Worm (Caenorhabditis elegans) whole organism, L3 larva: Measurements from ENCODE around the gene srd-58.
A peak's percentile ranks its signal among the peaks of the same experiment; 100 is the strongest.

Experiments used
- aly-2 ChIP-seq: fragments of 150-350 bp; optimal IDR thresholded peaks from 2 replicates; lab custom pipeline; 2014; ENCODE audit warnings: missing biosample characterization, missing genetic modification characterization
- ceh-28 ChIP-seq: fragments of 150-350 bp; optimal IDR thresholded peaks from 2 replicates; lab custom pipeline; 2014; ENCODE audit warnings: missing biosample characterization, missing genetic modification reagents, missing genetic modification characterization
- ceh-82 ChIP-seq: fragments of 150-350 bp; optimal IDR thresholded peaks from 2 replicates; lab custom pipeline; 2014; ENCODE audit warnings: missing biosample characterization, missing genetic modification characterization
- daf-12 ChIP-seq: fragments of 150-350 bp; optimal IDR thresholded peaks from 2 replicates; lab custom pipeline; 2014; ENCODE audit warnings: missing biosample characterization, missing genetic modification reagents, missing genetic modification characterization
- egl-27 ChIP-seq: sonication (generic microtip); optimal IDR thresholded peaks from 4 replicates; lab custom pipeline; 2017; ENCODE audit warnings: missing biosample characterization, missing genetic modification reagents, missing genetic modification characterization
- egl-5 ChIP-seq: fragments of 150-350 bp; optimal IDR thresholded peaks from 2 replicates; lab custom pipeline; 2017; ENCODE audit warnings: missing biosample characterization, missing genetic modification reagents, missing genetic modification characterization, inconsistent platforms
- elt-1 ChIP-seq: fragments of 150-350 bp; optimal IDR thresholded peaks from 2 replicates; lab custom pipeline; 2014; ENCODE audit warnings: missing biosample characterization, missing genetic modification characterization
- elt-2 ChIP-seq: sonication (generic microtip); optimal IDR thresholded peaks from 2 replicates; lab custom pipeline; 2016; ENCODE audit warnings: missing genetic modification reagents, mild to moderate bottlenecking, missing genetic modification characterization, missing compliant biosample characterization
- elt-3 ChIP-seq, 3 experiments: fragments of 150-350 bp in 1 of 3; sonication (generic microtip) in 2 of 3; optimal IDR thresholded peaks; 2 replicates in 2 of 3; 4 replicates in 1 of 3; lab custom pipeline; 2014 to 2017; ENCODE audit warnings: missing biosample characterization in 3 of 3, missing genetic modification characterization in 3 of 3
- eor-1 ChIP-seq, 2 experiments: fragments of 150-350 bp; optimal IDR thresholded peaks; 2 replicates each; lab custom pipeline; 2014 to 2018; ENCODE audit warnings: missing biosample characterization in 2 of 2, missing genetic modification characterization in 2 of 2
- fkh-10 ChIP-seq: sonication (generic microtip); optimal IDR thresholded peaks from 2 replicates; lab custom pipeline; 2017; ENCODE audit warnings: missing biosample characterization, missing genetic modification reagents, missing genetic modification characterization
- fos-1 ChIP-seq: fragments of 150-350 bp; optimal IDR thresholded peaks from 2 replicates; lab custom pipeline; 2014; ENCODE audit warnings: missing biosample characterization, missing genetic modification characterization
- hmg-11 ChIP-seq: sonication (generic microtip); optimal IDR thresholded peaks from 2 replicates; lab custom pipeline; 2016; ENCODE audit warnings: missing genetic modification characterization, missing compliant biosample characterization
- jun-1 ChIP-seq: fragments of 150-350 bp; optimal IDR thresholded peaks from 2 replicates; lab custom pipeline; 2014; ENCODE audit warnings: missing biosample characterization, missing genetic modification reagents, missing genetic modification characterization
- lin-15B ChIP-seq: fragments of 150-350 bp; optimal IDR thresholded peaks from 2 replicates; lab custom pipeline; 2014; ENCODE audit warnings: missing biosample characterization, missing genetic modification characterization
- lin-39 ChIP-seq: fragments of 150-350 bp; optimal IDR thresholded peaks from 2 replicates; lab custom pipeline; 2018; ENCODE audit warnings: missing biosample characterization, missing genetic modification reagents, missing genetic modification characterization
- mdl-1 ChIP-seq: fragments of 150-350 bp; optimal IDR thresholded peaks from 2 replicates; lab custom pipeline; 2014; ENCODE audit warnings: missing biosample characterization, missing genetic modification characterization
- nfya-1 ChIP-seq: sonication (generic microtip); optimal IDR thresholded peaks from 2 replicates; lab custom pipeline; 2017; ENCODE audit warnings: missing genetic modification characterization, mild to moderate bottlenecking, missing compliant biosample characterization, antibody characterized with exemption, moderate library complexity; ENCODE audit not compliant: insufficient read depth
- nhr-11 ChIP-seq: fragments of 150-350 bp; optimal IDR thresholded peaks from 2 replicates; lab custom pipeline; 2014; ENCODE audit warnings: missing biosample characterization, missing genetic modification characterization
- nhr-12 ChIP-seq: fragments of 150-350 bp; optimal IDR thresholded peaks from 2 replicates; lab custom pipeline; 2014; ENCODE audit warnings: missing biosample characterization, missing genetic modification characterization
- nhr-23 ChIP-seq: fragments of 150-350 bp; optimal IDR thresholded peaks from 2 replicates; lab custom pipeline; 2014; ENCODE audit warnings: missing biosample characterization, missing genetic modification reagents, missing genetic modification characterization
- nhr-25 ChIP-seq: sonication (generic microtip); optimal IDR thresholded peaks from 2 replicates; lab custom pipeline; 2017; ENCODE audit warnings: missing biosample characterization, missing genetic modification characterization
- nhr-28 ChIP-seq: fragments of 150-350 bp; optimal IDR thresholded peaks from 2 replicates; lab custom pipeline; 2014; ENCODE audit warnings: missing biosample characterization, missing genetic modification characterization
- nhr-67 ChIP-seq: fragments of 150-350 bp; optimal IDR thresholded peaks from 2 replicates; lab custom pipeline; 2014; ENCODE audit warnings: missing biosample characterization, missing genetic modification characterization
- nhr-76 ChIP-seq: fragments of 150-350 bp; sonication (generic microtip); optimal IDR thresholded peaks from 5 replicates; lab custom pipeline; 2014; ENCODE audit warnings: missing biosample characterization, missing genetic modification characterization
- pha-4 ChIP-seq: fragments of 150-350 bp; optimal IDR thresholded peaks from 2 replicates; lab custom pipeline; 2014; ENCODE audit warnings: missing biosample characterization, missing genetic modification reagents, missing genetic modification characterization
- sea-2 ChIP-seq: fragments of 150-350 bp; sonication (generic microtip); optimal IDR thresholded peaks from 4 replicates; lab custom pipeline; 2014; ENCODE audit warnings: missing biosample characterization, missing genetic modification reagents, missing genetic modification characterization
- skn-1 ChIP-seq: fragments of 150-350 bp; optimal IDR thresholded peaks from 2 replicates; lab custom pipeline; 2014; ENCODE audit warnings: missing biosample characterization, missing genetic modification characterization
- tbx-2 ChIP-seq: sonication (generic microtip); optimal IDR thresholded peaks from 2 replicates; lab custom pipeline; 2016; ENCODE audit warnings: mild to moderate bottlenecking, missing genetic modification characterization, missing compliant biosample characterization
- unc-39 ChIP-seq: sonication (generic microtip); optimal IDR thresholded peaks from 4 replicates; lab custom pipeline; 2017; ENCODE audit warnings: missing biosample characterization, missing genetic modification characterization
- unc-62 ChIP-seq: fragments of 150-350 bp; sonication (generic microtip); optimal IDR thresholded peaks from 4 replicates; lab custom pipeline; 2014; ENCODE audit warnings: missing biosample characterization, missing genetic modification reagents, missing genetic modification characterization
- ztf-11 ChIP-seq: fragments of 150-350 bp; optimal IDR thresholded peaks from 2 replicates; lab custom pipeline; 2014; ENCODE audit warnings: missing biosample characterization, missing genetic modification characterization

srd-58 gene

DNA sequence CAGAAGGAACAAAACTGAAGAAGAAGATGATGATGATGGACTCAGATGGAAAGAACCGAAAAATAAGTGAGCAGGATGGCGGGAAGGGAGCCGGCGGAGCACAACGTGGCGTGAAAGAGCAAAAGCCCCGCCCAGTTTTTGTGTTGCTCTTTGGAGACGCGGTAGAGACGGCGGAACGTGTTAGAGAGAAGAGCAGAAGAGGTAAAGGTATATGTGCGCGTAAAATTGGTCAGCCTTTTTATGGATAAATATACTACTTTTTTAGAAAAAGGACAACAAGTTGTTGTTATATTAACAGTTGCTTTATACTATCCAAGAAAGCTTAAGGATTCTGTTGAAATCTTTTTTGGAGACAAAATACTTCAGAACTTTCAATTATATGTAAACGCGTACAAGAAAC lies 12.2 kb upstream of the srd-58 start, which contains the start of gene E04F6.10:
Gene E04F6.10, minus strand, starts transcription at position 101 of the 400 bp plus-strand sequence.
- no peak for TF ChIP-seq elt-3 (tag; optimal IDR thresholded peaks at IDR 0.05; lab: Kevin White, UChicago)
- no peak for TF ChIP-seq egl-5 (tag; lab: Kevin White, UChicago)
- TF ChIP-seq aly-2 = no peak
- no peak for TF ChIP-seq hmg-11 (tag; lab: Kevin White, UChicago)
- no peak for TF ChIP-seq skn-1
- TF ChIP-seq nhr-23 = no peak

DNA sequence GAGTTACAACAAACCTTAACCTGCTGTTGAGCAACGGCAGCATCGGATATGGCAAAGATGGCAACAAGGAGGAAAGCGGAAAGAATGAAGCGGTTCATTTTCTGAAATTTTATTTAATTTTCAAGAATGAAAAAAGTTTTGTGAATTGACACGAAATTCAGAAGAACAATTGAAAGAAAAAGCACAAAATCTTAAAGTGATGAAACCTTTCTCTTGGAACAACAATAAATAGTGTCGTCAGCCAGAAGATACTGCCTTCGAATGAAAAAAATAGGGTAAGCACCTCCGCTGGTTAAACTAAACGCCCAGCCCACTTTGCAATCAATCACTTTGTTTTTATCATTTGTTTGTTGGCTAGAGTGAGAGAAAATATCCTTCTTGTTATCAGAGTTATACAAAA lies 7.2 kb upstream of the srd-58 start, which contains the start of gene E04F6.9:
Gene E04F6.9, minus strand, starts transcription at position 101 of the 400 bp plus-strand sequence.
- TF ChIP-seq nhr-25 (tag; lab: Kevin White, UChicago) (no peak), lin-39 (tag; lab: Kevin White, UChicago) (peak; percentile 1), aly-2 (no peak), nhr-12 (no peak)

- TF ChIP-seq daf-12 (tag; lab: Kevin White, UChicago) = no peak
- TF ChIP-seq egl-5 (tag; lab: Kevin White, UChicago) = peak; percentile 82
- TF ChIP-seq, all 47 proteins: peak for 1
Observed at ce11 chrII:7211280-7211679, 6.4 kb upstream of the srd-58 start, which contains the start of gene E04F6.8. Gene E04F6.8 (minus strand): TSS chrII:7211380.

DNA sequence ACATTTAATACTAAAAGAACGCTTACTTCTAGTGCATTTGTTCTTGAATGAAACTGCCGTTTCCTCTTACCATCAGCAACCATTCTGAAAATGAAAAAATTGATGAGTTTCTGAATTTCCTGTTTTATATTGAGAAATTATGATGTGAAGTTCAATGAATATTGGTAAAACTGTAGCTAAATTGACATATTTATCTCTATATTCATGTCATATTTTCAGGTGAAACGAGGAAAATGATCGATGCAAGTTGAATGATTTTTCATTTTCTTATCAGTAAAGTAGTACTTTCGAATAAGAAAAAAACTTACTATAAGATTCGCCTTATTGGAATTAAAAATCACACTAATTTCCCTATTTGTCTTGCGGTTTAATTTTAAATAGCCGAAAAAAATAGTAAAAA lies 5.3 kb upstream of the srd-58 start, which contains the start of gene E04F6.15:
Gene E04F6.15, minus strand, starts transcription at position 101 of the 400 bp plus-strand sequence.
- TF ChIP-seq nhr-67 (tag; lab: Kevin White, UChicago) (no peak), eor-1 (tag; optimal IDR thresholded peaks at IDR 0.05; lab: Kevin White, UChicago) (no peak), unc-62 (GFP tag; lab: Kevin White, UChicago) (no peak), nhr-12 (no peak), elt-2 (tag; lab: Kevin White, UChicago) (no peak), tbx-2 (tag; lab: Kevin White, UChicago) (no peak), nhr-11 (tag; lab: Kevin White, UChicago) (no peak), nfya-1 (tag; lab: Kevin White, UChicago) (no peak), ceh-82 (tag; lab: Kevin White, UChicago) (no peak)
- TF ChIP-seq, all 47 proteins: peak for 0

DNA sequence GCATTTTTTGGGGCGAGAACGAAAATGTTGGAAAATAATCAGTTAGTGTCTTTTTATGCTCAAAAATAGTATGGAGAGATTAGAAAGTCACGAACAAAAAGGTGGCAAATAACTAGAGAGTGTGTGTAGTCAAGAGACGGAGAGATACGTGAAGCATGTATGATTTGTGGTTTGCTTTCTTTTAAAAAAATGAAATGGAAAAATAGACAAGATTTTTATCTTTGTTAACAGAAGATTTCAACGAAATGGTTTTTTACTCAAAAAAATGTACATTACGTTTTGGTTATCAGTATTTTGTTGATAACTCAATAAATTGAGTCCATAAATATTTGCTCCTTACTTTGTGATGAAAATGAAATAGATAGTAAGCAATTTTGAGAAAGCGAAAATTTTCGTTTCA lies 3.3 kb upstream of the srd-58 start, which contains the start of gene dhs-7:
Gene dhs-7, minus strand, starts transcription at position 277 of the 400 bp plus-strand sequence.
- no peak for TF ChIP-seq nhr-12
- TF ChIP-seq elt-2 (tag; lab: Kevin White, UChicago) = peak; percentile 67

DNA sequence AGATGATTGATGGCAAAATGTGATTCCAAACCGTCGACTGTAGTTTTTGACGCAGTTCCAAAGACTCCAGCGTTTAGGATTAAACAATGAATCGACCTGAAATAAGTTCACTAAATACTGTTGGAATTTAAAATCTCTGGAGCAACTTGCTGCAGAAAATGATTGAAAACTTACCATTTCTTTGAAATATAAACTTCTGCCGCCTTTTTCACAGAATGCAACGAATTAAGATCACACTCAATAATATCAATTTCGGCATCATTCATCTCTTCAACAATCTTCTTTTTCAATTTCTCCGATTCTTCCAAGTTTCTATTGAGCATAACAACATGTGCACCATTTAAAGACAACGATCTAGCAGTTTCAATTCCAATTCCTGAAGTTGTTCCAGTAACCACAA lies 2.8 kb upstream of the srd-58 start:
- no peak for TF ChIP-seq nhr-23
- no peak for TF ChIP-seq daf-12 (tag; lab: Kevin White, UChicago)
- TF ChIP-seq fkh-10 (GFP tag; lab: Kevin White, UChicago) = no peak
- TF ChIP-seq elt-3 (tag; optimal IDR thresholded peaks at IDR 0.05; lab: Kevin White, UChicago) = no peak
- TF ChIP-seq ceh-82 (tag; lab: Kevin White, UChicago) = no peak
- no peak for TF ChIP-seq nhr-12
- no peak for TF ChIP-seq fos-1 (tag; lab: Kevin White, UChicago)
- TF ChIP-seq unc-39 (tag; lab: Kevin White, UChicago) = no peak
- no peak for TF ChIP-seq nhr-25 (tag; lab: Kevin White, UChicago)
- TF ChIP-seq ceh-28 (tag; lab: Kevin White, UChicago) = no peak
- no peak for TF ChIP-seq elt-1 (tag; lab: Kevin White, UChicago)
- TF ChIP-seq ztf-11 (tag; lab: Kevin White, UChicago) = no peak
- no peak for TF ChIP-seq lin-15B
- TF ChIP-seq jun-1 (tag; lab: Kevin White, UChicago) = no peak
- TF ChIP-seq nhr-28 (tag; lab: Kevin White, UChicago) = no peak
- no peak for TF ChIP-seq aly-2
- TF ChIP-seq mdl-1 = no peak
- no peak for TF ChIP-seq eor-1 (tag; optimal IDR thresholded peaks at IDR 0.05; lab: Kevin White, UChicago)
- TF ChIP-seq pha-4 = no peak

DNA sequence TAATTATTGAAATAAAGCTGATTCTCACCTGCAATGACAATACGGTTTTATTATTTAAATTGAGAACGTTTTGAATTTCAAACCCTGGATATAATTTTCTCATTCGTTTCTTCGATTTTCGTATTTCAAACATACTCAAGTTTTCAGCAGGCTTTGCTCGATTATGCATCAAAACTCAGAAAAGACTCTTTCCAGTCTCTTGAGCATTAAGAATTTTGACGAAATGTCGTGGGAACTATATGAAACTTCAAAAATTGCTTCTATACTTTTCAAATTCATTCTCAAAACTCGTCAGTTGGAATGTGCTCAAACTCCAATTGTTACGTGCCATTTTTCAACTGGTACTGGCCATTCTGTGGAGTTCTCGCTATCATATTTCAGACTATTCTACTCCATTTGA lies 537 bp upstream of the srd-58 start, which contains the start of gene srd-59:
Gene srd-59, plus strand, starts transcription at position 301 of the 400 bp plus-strand sequence.
- TF ChIP-seq ztf-11 (tag; lab: Kevin White, UChicago) (no peak), nfya-1 (tag; lab: Kevin White, UChicago) (no peak), eor-1 (tag; optimal IDR thresholded peaks at IDR 0.05; lab: Kevin White, UChicago) (no peak), egl-27 (no peak), unc-62 (GFP tag; lab: Kevin White, UChicago) (no peak), nhr-76 (tag; lab: Kevin White, UChicago) (no peak), sea-2 (no peak)
